Worm (Caenorhabditis elegans) whole organism, L3 larva: ENCODE results near the gene C10B5.1.

Experiments
- R02D3.7 ChIP-seq: fragments of 150-350 bp; optimal IDR thresholded peaks from 2 replicates; lab custom pipeline; 2014; ENCODE audit warnings: missing biosample characterization, missing genetic modification characterization
- nhr-77 ChIP-seq: fragments of 150-350 bp; optimal IDR thresholded peaks from 2 replicates; lab custom pipeline; 2014; ENCODE audit warnings: missing biosample characterization, missing genetic modification characterization
- pha-4 ChIP-seq: fragments of 150-350 bp; optimal IDR thresholded peaks from 2 replicates; lab custom pipeline; 2014; ENCODE audit warnings: missing biosample characterization, missing genetic modification reagents, missing genetic modification characterization
- snpc-4 ChIP-seq: fragments of 150-350 bp; optimal IDR thresholded peaks from 2 replicates; lab custom pipeline; 2014; ENCODE audit warnings: missing biosample characterization, missing genetic modification characterization

ce11 chrV:8594105-8594964 lies 13.3 kb downstream of the C10B5.1 start, which contains the start of gene tag-196:
- no peak for TF ChIP-seq nhr-77
- TF ChIP-seq R02D3.7, result no peak
- TF ChIP-seq snpc-4 (tag; lab: Kevin White, UChicago), result no peak
- TF ChIP-seq pha-4, result no peak
